Fruit fly (Drosophila melanogaster) whole organism, prepupa: ENCODE results near the gene Ets97D.

ENCODE experiments used
- CG10631 ChIP-seq: fragments of 200-800 bp; sonication (Bioruptor generic); optimal IDR thresholded peaks from 2 replicates; lab custom pipeline; 2016; ENCODE audit warnings: missing biosample characterization, missing genetic modification characterization
- CG11902 ChIP-seq: fragments of 200-800 bp; sonication (Bioruptor generic); optimal IDR thresholded peaks from 3 replicates; lab custom pipeline; 2016; ENCODE audit warnings: missing biosample characterization, missing genetic modification characterization
- CG15336 ChIP-seq: fragments of 200-800 bp; sonication (Bioruptor generic); IDR thresholded peaks from 2 replicates; pipeline ENCODE4 v1.3.6; 2022; ENCODE audit warnings: missing biosample characterization, missing genetic modification characterization
- CG6276 ChIP-seq: fragments of 200-800 bp; sonication (Bioruptor generic); optimal IDR thresholded peaks from 2 replicates; lab custom pipeline; 2017; ENCODE audit warnings: missing biosample characterization, mild to moderate bottlenecking, missing genetic modification characterization
- CG6854 ChIP-seq: fragments of 200-800 bp; sonication (Bioruptor generic); optimal IDR thresholded peaks from 2 replicates; lab custom pipeline; 2017; ENCODE audit warnings: missing biosample characterization, mild to moderate bottlenecking, missing genetic modification characterization
- CG7368 ChIP-seq: fragments of 200-800 bp; sonication (Bioruptor generic); optimal IDR thresholded peaks from 3 replicates; lab custom pipeline; 2016; ENCODE audit warnings: missing biosample characterization, missing genetic modification characterization
- CG8119 ChIP-seq: fragments of 200-800 bp; sonication (Bioruptor generic); IDR thresholded peaks from 3 replicates; pipeline ENCODE4 v1.3.6; 2022; ENCODE audit warnings: missing biosample characterization, missing genetic modification characterization
- Gug ChIP-seq: fragments of 200-800 bp; sonication (Bioruptor generic); IDR thresholded peaks from 2 replicates; pipeline ENCODE4 v1.3.6; 2022; ENCODE audit warnings: missing biosample characterization, missing genetic modification characterization
- Hr38 ChIP-seq: sonication (Bioruptor generic); optimal IDR thresholded peaks from 2 replicates; lab custom pipeline; 2016; ENCODE audit warnings: missing biosample characterization, missing genetic modification characterization
- Hr39 ChIP-seq: fragments of 200-800 bp; sonication (Bioruptor generic); optimal IDR thresholded peaks from 2 replicates; lab custom pipeline; 2016; ENCODE audit warnings: missing biosample characterization, missing genetic modification characterization
- cyc ChIP-seq: fragments of 200-800 bp; sonication (Bioruptor generic); optimal IDR thresholded peaks from 3 replicates; lab custom pipeline; 2016; ENCODE audit warnings: missing biosample characterization, missing genetic modification characterization
- fd85E ChIP-seq: fragments of 200-800 bp; sonication (Bioruptor generic); optimal IDR thresholded peaks from 3 replicates; lab custom pipeline; 2016; ENCODE audit warnings: missing biosample characterization, missing genetic modification characterization
- pdm3 ChIP-seq: fragments of 200-800 bp; sonication (Bioruptor generic); optimal IDR thresholded peaks from 3 replicates; lab custom pipeline; 2016; ENCODE audit warnings: missing biosample characterization, missing genetic modification characterization

dm6 chr3R:26869431-26869830, 43.3 kb downstream of the Ets97D start:
- TF ChIP-seq fd85E (GFP tag; lab: Kevin White, UChicago) (no peak), Hr39 (GFP tag; lab: Kevin White, UChicago) (no peak), Hr38 (GFP tag; lab: Kevin White, UChicago) (no peak), CG6854 (GFP tag; lab: Kevin White, UChicago) (no peak), CG7368 (GFP tag; lab: Kevin White, UChicago) (no peak), CG10631 (GFP tag; lab: Kevin White, UChicago) (no peak), CG8119 (GFP tag; lab: Robert Waterston, UW) (no peak), CG11902 (no peak), CG15336 (no peak), pdm3 (GFP tag; lab: Kevin White, UChicago) (no peak), cyc (GFP tag; lab: Kevin White, UChicago) (no peak), CG6276 (GFP tag; lab: Kevin White, UChicago) (no peak), Gug (GFP tag; lab: Robert Waterston, UW) (no peak)
